Fruit fly (Drosophila melanogaster): Measurements from ENCODE around the gene Tdg.

The Tdg gene

dm6 chr4:557095-557878, at the start of gene Tdg:
Gene Tdg, minus strand, starts transcription at chr4:557854.
- TF ChIP-seq EcR (GFP tag; optimal IDR thresholded peaks at IDR 0.05): no peak
- no peak for TF ChIP-seq usp (GFP tag; optimal IDR thresholded peaks at IDR 0.05)
- no peak for TF ChIP-seq Dll (optimal IDR thresholded peaks at IDR 0.05)
- TF ChIP-seq CG8478 (optimal IDR thresholded peaks at IDR 0.05): no peak
- no peak for TF ChIP-seq pan (optimal IDR thresholded peaks at IDR 0.05)
- TF ChIP-seq psq (optimal IDR thresholded peaks at IDR 0.05): no peak

dm6 chr4:588514-588913, 30.9 kb upstream of the Tdg start:
- TF ChIP-seq psq (optimal IDR thresholded peaks at IDR 0.05) (no peak), Dll (optimal IDR thresholded peaks at IDR 0.05) (no peak), EcR (GFP tag; optimal IDR thresholded peaks at IDR 0.05) (no peak)

dm6 chr4:582836-583235, 25.2 kb upstream of the Tdg start, which contains the start of gene CG1909:
Gene CG1909, plus strand, starts transcription at chr4:583108.
- TF ChIP-seq psq (optimal IDR thresholded peaks at IDR 0.05) (no peak), CG8478 (optimal IDR thresholded peaks at IDR 0.05) (no peak), usp (GFP tag; optimal IDR thresholded peaks at IDR 0.05) (no peak), Dll (optimal IDR thresholded peaks at IDR 0.05) (no peak), EcR (GFP tag; optimal IDR thresholded peaks at IDR 0.05) (no peak), pan (optimal IDR thresholded peaks at IDR 0.05) (no peak)

- no peak for TF ChIP-seq usp (GFP tag; optimal IDR thresholded peaks at IDR 0.05)
- no peak for TF ChIP-seq EcR (GFP tag; optimal IDR thresholded peaks at IDR 0.05)
- TF ChIP-seq psq (optimal IDR thresholded peaks at IDR 0.05): no peak
- no peak for TF ChIP-seq Dll (optimal IDR thresholded peaks at IDR 0.05)
- no peak for TF ChIP-seq CG8478 (optimal IDR thresholded peaks at IDR 0.05)
- no peak for TF ChIP-seq pan (optimal IDR thresholded peaks at IDR 0.05)
Measured at dm6 chr4:576439-576838, 18.8 kb upstream of the Tdg start.

- TF ChIP-seq psq (optimal IDR thresholded peaks at IDR 0.05) (no peak), usp (GFP tag; optimal IDR thresholded peaks at IDR 0.05) (no peak), EcR (GFP tag; optimal IDR thresholded peaks at IDR 0.05) (no peak), CG8478 (optimal IDR thresholded peaks at IDR 0.05) (no peak)
Measured at dm6 chr4:571504-572268, 14.0 kb upstream of the Tdg start, which contains the start of the genes ND-49 and Ephrin. Gene ND-49, minus strand, starts transcription at chr4:571554. Gene Ephrin, plus strand, starts transcription at chr4:571755.

- no peak for TF ChIP-seq CG8478 (optimal IDR thresholded peaks at IDR 0.05)
- no peak for TF ChIP-seq psq (optimal IDR thresholded peaks at IDR 0.05)
- TF ChIP-seq usp (GFP tag; optimal IDR thresholded peaks at IDR 0.05): no peak
- TF ChIP-seq Dll (optimal IDR thresholded peaks at IDR 0.05): no peak
- TF ChIP-seq EcR (GFP tag; optimal IDR thresholded peaks at IDR 0.05): no peak
Measured at dm6 chr4:570404-571302, 13.0 kb upstream of the Tdg start.

- TF ChIP-seq psq (optimal IDR thresholded peaks at IDR 0.05) (no peak), Dll (optimal IDR thresholded peaks at IDR 0.05) (no peak), EcR (GFP tag; optimal IDR thresholded peaks at IDR 0.05) (no peak), CG8478 (optimal IDR thresholded peaks at IDR 0.05) (no peak), pan (optimal IDR thresholded peaks at IDR 0.05) (no peak), usp (GFP tag; optimal IDR thresholded peaks at IDR 0.05) (no peak)
Measured at dm6 chr4:567285-567684, 9.6 kb upstream of the Tdg start.

- no peak for TF ChIP-seq usp (GFP tag; optimal IDR thresholded peaks at IDR 0.05)
- no peak for TF ChIP-seq EcR (GFP tag; optimal IDR thresholded peaks at IDR 0.05)
- no peak for TF ChIP-seq psq (optimal IDR thresholded peaks at IDR 0.05)
- TF ChIP-seq pan (optimal IDR thresholded peaks at IDR 0.05): no peak
- TF ChIP-seq Dll (optimal IDR thresholded peaks at IDR 0.05): no peak
- TF ChIP-seq CG8478 (optimal IDR thresholded peaks at IDR 0.05): no peak
Measured at dm6 chr4:558456-558855, 802 bp upstream of the Tdg start.

- TF ChIP-seq CG8478 (optimal IDR thresholded peaks at IDR 0.05) (no peak), EcR (GFP tag; optimal IDR thresholded peaks at IDR 0.05) (no peak), psq (optimal IDR thresholded peaks at IDR 0.05) (no peak), Dll (optimal IDR thresholded peaks at IDR 0.05) (no peak), pan (optimal IDR thresholded peaks at IDR 0.05) (no peak), usp (GFP tag; optimal IDR thresholded peaks at IDR 0.05) (no peak)
Measured at dm6 chr4:557879-558202, 187 bp upstream of the Tdg start, which contains the start of gene Pur-alpha. Gene Pur-alpha, plus strand, starts transcription at chr4:558016.

dm6 chr4:554758-555157, 2.9 kb downstream of the Tdg start:
- no peak for TF ChIP-seq pan (optimal IDR thresholded peaks at IDR 0.05)

dm6 chr4:519421-519987, 38.1 kb downstream of the Tdg start:
- no peak for TF ChIP-seq usp (GFP tag; optimal IDR thresholded peaks at IDR 0.05)
- no peak for TF ChIP-seq Dll (optimal IDR thresholded peaks at IDR 0.05)
- no peak for TF ChIP-seq EcR (GFP tag; optimal IDR thresholded peaks at IDR 0.05)
- TF ChIP-seq CG8478 (optimal IDR thresholded peaks at IDR 0.05): no peak
- TF ChIP-seq pan (optimal IDR thresholded peaks at IDR 0.05): no peak
- TF ChIP-seq psq (optimal IDR thresholded peaks at IDR 0.05): no peak
